Fruit fly (Drosophila melanogaster): Measurements from ENCODE around the gene CG31546.

DNA sequence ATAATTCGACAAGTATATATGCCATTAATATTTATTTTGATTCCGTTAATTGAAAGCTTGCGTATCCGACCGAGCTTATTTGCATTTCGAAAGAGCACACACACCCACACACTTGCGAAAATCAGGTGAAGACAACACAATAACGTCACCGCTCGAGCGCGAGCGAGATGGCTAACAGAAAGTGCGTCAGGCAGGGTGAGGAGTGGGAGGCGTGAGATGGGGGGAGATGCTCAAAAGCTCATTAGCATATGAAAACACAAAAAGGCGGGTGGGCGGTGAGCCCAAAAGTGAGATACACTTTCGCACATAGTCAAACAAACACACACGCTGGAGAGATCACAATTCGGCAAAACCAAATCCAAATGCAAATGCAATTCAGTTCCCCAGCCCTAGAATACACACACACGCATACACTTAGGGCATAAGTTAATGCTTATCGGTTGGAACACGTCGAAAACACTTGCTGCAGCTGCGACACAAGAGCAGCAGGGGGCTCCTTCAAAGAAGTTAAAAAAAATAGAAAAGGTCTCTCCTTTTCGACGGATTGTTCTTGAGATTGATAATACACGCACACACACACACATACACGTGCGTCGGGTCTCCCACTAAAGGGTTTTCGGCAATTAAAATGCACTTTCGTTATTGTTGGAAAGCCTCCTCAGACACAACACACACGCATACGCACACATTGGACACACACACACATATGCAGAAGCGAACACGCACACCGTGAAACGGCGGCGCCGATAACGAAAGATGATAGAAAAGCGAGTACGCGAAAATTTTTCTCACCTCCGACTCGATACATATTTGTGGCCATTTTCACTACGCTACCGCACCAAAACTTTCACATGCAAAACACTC, 12.5 kb upstream of the CG31546 start:
- TF ChIP-seq CG8478 (optimal IDR thresholded peaks at IDR 0.05) (no peak), CTCF (optimal IDR thresholded peaks at IDR 0.05) (no peak)
